Worm (Caenorhabditis elegans) whole organism, L2 larva: ENCODE data around the gene T28C12.15.

Source experiments
- ZK546.5 ChIP-seq: sonication (generic microtip); optimal IDR thresholded peaks from 2 replicates; lab custom pipeline; 2017; ENCODE audit warnings: missing biosample characterization, missing genetic modification characterization
- nhr-10 ChIP-seq: sonication (generic microtip); optimal IDR thresholded peaks from 2 replicates; lab custom pipeline; 2017; ENCODE audit warnings: missing biosample characterization, missing genetic modification characterization
- nhr-237 ChIP-seq: fragments of 150-350 bp; optimal IDR thresholded peaks from 2 replicates; lab custom pipeline; 2014; ENCODE audit warnings: missing biosample characterization, missing genetic modification characterization

- TF ChIP-seq nhr-237 (no peak), ZK546.5 (tag; lab: Kevin White, UChicago) (no peak), nhr-10 (tag; lab: Kevin White, UChicago) (no peak)
Observed at ce11 chrV:6364806-6365205, 43.2 kb upstream of the T28C12.15 start.
